Fruit fly (Drosophila melanogaster) Kc167 (cell line): ENCODE measurements around the gene synr.

Source experiments
- Myc ChIP-seq: fragments of >200 bp; optimal IDR thresholded peaks from 2 replicates; lab custom pipeline; 2017; ENCODE audit warnings: missing external identifiers
- Sin3A ChIP-seq: fragments of >200 bp; optimal IDR thresholded peaks from 2 replicates; lab custom pipeline; 2018; ENCODE audit warnings: missing external identifiers
- h ChIP-seq: fragments of >200 bp; optimal IDR thresholded peaks from 3 replicates; lab custom pipeline; 2018; ENCODE audit warnings: missing external identifiers
- insv ChIP-seq: fragments of >200 bp; optimal IDR thresholded peaks from 3 replicates; lab custom pipeline; 2018; ENCODE audit warnings: missing external identifiers
- psq ChIP-seq: fragments of >200 bp; optimal IDR thresholded peaks from 2 replicates; lab custom pipeline; 2017; ENCODE audit warnings: missing external identifiers
- ttk ChIP-seq: sonication (Bioruptor generic); optimal IDR thresholded peaks from 2 replicates; lab custom pipeline; 2017; ENCODE audit warnings: missing external identifiers

The synr gene

dm6 chr2L:4965420-4965819 is 22.9 kb downstream of the synr start, which contains the start of gene CG34125:
CG34125 (plus strand) TSS chr2L:4965673.
- TF ChIP-seq h (no peak), psq (no peak), ttk (lab: Kevin White, UChicago) (no peak)

dm6 chr2L:4965923-4966322 is 23.4 kb downstream of the synr start:
- TF ChIP-seq h (no peak), Sin3A (lab: Kevin White, UChicago) (no peak), ttk (lab: Kevin White, UChicago) (no peak), insv (lab: Kevin White, UChicago) (no peak), psq (no peak), Myc (lab: Kevin White, UChicago) (no peak)

- no peak for TF ChIP-seq insv (lab: Kevin White, UChicago)
- TF ChIP-seq Sin3A (lab: Kevin White, UChicago): no peak
- no peak for TF ChIP-seq psq
Observed at dm6 chr2L:4967511-4967910, 25.0 kb downstream of the synr start, which contains the start of gene eIF3i. eIF3i (minus strand) TSS chr2L:4967775.

dm6 chr2L:4968767-4969166 is 26.2 kb downstream of the synr start, which contains the start of the genes Scox and Polr1C:
Scox (minus strand) TSS chr2L:4968935.
Polr1C (plus strand) TSS chr2L:4969004.
- TF ChIP-seq insv (lab: Kevin White, UChicago) (no peak), h (no peak), Myc (lab: Kevin White, UChicago) (no peak), ttk (lab: Kevin White, UChicago) (no peak), psq (no peak), Sin3A (lab: Kevin White, UChicago) (no peak)

dm6 chr2L:4971329-4971798 is 28.8 kb downstream of the synr start, which contains the start of gene CG14043:
CG14043 (plus strand) TSS chr2L:4971702.
- no peak for TF ChIP-seq ttk (lab: Kevin White, UChicago)
- TF ChIP-seq Sin3A (lab: Kevin White, UChicago): no peak
- no peak for TF ChIP-seq insv (lab: Kevin White, UChicago)
- no peak for TF ChIP-seq psq
- no peak for TF ChIP-seq h
- TF ChIP-seq Myc (lab: Kevin White, UChicago): no peak

dm6 chr2L:4973731-4974415 is 31.3 kb downstream of the synr start, which contains the start of gene mRpL28:
mRpL28 (plus strand) TSS chr2L:4973976.
- TF ChIP-seq h (no peak), ttk (lab: Kevin White, UChicago) (no peak), Sin3A (lab: Kevin White, UChicago) (no peak), psq (no peak), Myc (lab: Kevin White, UChicago) (no peak)

dm6 chr2L:4976988-4977551 is 34.5 kb downstream of the synr start, which contains the start of the genes Gmd and CG3792:
Gmd (minus strand) TSS chr2L:4977023.
CG3792 (plus strand) TSS chr2L:4977312.
- TF ChIP-seq insv (lab: Kevin White, UChicago) (no peak), Sin3A (lab: Kevin White, UChicago) (no peak), Myc (lab: Kevin White, UChicago) (no peak), h (no peak), psq (no peak), ttk (lab: Kevin White, UChicago) (no peak)

dm6 chr2L:4979138-4979537 is 36.6 kb downstream of the synr start, which contains the start of gene CG8891:
CG8891 (minus strand) TSS chr2L:4979379.
- TF ChIP-seq h (no peak), insv (lab: Kevin White, UChicago) (no peak), Sin3A (lab: Kevin White, UChicago) (no peak), Myc (lab: Kevin White, UChicago) (no peak), psq (no peak), ttk (lab: Kevin White, UChicago) (no peak)

- TF ChIP-seq Sin3A (lab: Kevin White, UChicago) (no peak), insv (lab: Kevin White, UChicago) (no peak), psq (no peak), Myc (lab: Kevin White, UChicago) (no peak), ttk (lab: Kevin White, UChicago) (no peak), h (no peak)
Observed at dm6 chr2L:4981278-4981966, 38.9 kb downstream of the synr start, which contains the start of the genes CG8892 and CG34126. CG8892 (minus strand) TSS chr2L:4981592. CG34126 (plus strand) TSS chr2L:4981614.

dm6 chr2L:4982098-4982646 is 39.6 kb downstream of the synr start:
- TF ChIP-seq insv (lab: Kevin White, UChicago) (no peak), Myc (lab: Kevin White, UChicago) (no peak), ttk (lab: Kevin White, UChicago) (no peak), Sin3A (lab: Kevin White, UChicago) (no peak), psq (no peak), h (no peak)
